Fruit fly (Drosophila melanogaster) whole organism, embryonic: ENCODE data around the gene Doc1.

Experiments used
- Bgb ChIP-seq: fragments of 200-800 bp; sonication (Bioruptor generic); IDR thresholded peaks from 2 replicates; pipeline ENCODE4 v1.3.6; 2022; ENCODE audit warnings: missing biosample characterization, missing genetic modification characterization; ENCODE audit not compliant: partially characterized antibody
- C15 ChIP-seq: fragments of 200-800 bp; sonication (Bioruptor generic); IDR thresholded peaks from 3 replicates; pipeline ENCODE4 v1.3.6; 2022; ENCODE audit warnings: missing biosample characterization, missing genetic modification characterization
- CG10147 ChIP-seq: fragments of 200-800 bp; sonication (Bioruptor generic); optimal IDR thresholded peaks from 2 replicates; lab custom pipeline; 2019; ENCODE audit warnings: missing biosample characterization, mild to moderate bottlenecking, missing genetic modification characterization, moderate library complexity
- CG10274 ChIP-seq: fragments of 200-800 bp; sonication (Bioruptor generic); optimal IDR thresholded peaks from 3 replicates; lab custom pipeline; 2017; ENCODE audit warnings: missing biosample characterization, mild to moderate bottlenecking, missing genetic modification characterization
- CG10462 ChIP-seq: fragments of 200-800 bp; sonication (Bioruptor generic); optimal IDR thresholded peaks from 2 replicates; lab custom pipeline; 2016; ENCODE audit warnings: missing biosample characterization, missing genetic modification characterization
- CG10654 ChIP-seq: fragments of 200-800 bp; sonication (Bioruptor generic); optimal IDR thresholded peaks from 2 replicates; lab custom pipeline; 2016; ENCODE audit warnings: missing biosample characterization, missing genetic modification characterization
- CG11093 ChIP-seq: fragments of 200-800 bp; sonication (Bioruptor generic); IDR thresholded peaks from 3 replicates; pipeline ENCODE4 v1.3.6; 2022; ENCODE audit warnings: missing biosample characterization, missing genetic modification characterization
- CG11247 ChIP-seq: fragments of 200-800 bp; sonication (Bioruptor generic); IDR thresholded peaks from 2 replicates; pipeline ENCODE4 v1.3.6; 2022; ENCODE audit warnings: missing biosample characterization, missing genetic modification characterization
- CG11560 ChIP-seq: fragments of 200-800 bp; sonication (Bioruptor generic); IDR thresholded peaks from 3 replicates; pipeline ENCODE4 v1.3.6; 2022; ENCODE audit warnings: missing biosample characterization, missing genetic modification characterization
- CG12942 ChIP-seq: fragments of 200-800 bp; sonication (Bioruptor generic); optimal IDR thresholded peaks from 3 replicates; lab custom pipeline; 2016; ENCODE audit warnings: missing biosample characterization, missing genetic modification characterization
- CG14441 ChIP-seq: fragments of 200-800 bp; sonication (Bioruptor generic); IDR thresholded peaks from 2 replicates; pipeline ENCODE4 v1.3.6; 2022; ENCODE audit warnings: missing biosample characterization, missing genetic modification characterization
- CG14965 ChIP-seq: fragments of 200-800 bp; sonication (Bioruptor generic); optimal IDR thresholded peaks from 2 replicates; lab custom pipeline; 2016; ENCODE audit warnings: missing biosample characterization, missing genetic modification characterization, borderline replicate concordance
- CG16815 ChIP-seq: fragments of 200-800 bp; sonication (Bioruptor generic); optimal IDR thresholded peaks from 3 replicates; lab custom pipeline; 2017; ENCODE audit warnings: missing biosample characterization, mild to moderate bottlenecking, missing genetic modification characterization
- CG17328 ChIP-seq: fragments of 200-800 bp; sonication (Bioruptor generic); IDR thresholded peaks from 2 replicates; pipeline ENCODE4 v1.3.6; 2022; ENCODE audit warnings: missing biosample characterization, missing genetic modification characterization
- CG18262 ChIP-seq: fragments of 200-800 bp; optimal IDR thresholded peaks from 3 replicates; lab custom pipeline; 2019; ENCODE audit warnings: missing biosample characterization, mild to moderate bottlenecking, missing genetic modification characterization, moderate library complexity
- CG18476 ChIP-seq: fragments of 200-800 bp; sonication (Bioruptor generic); optimal IDR thresholded peaks from 2 replicates; lab custom pipeline; 2016; ENCODE audit warnings: missing biosample characterization, mild to moderate bottlenecking, missing genetic modification characterization
- CG30431 ChIP-seq: fragments of 200-800 bp; sonication (Bioruptor generic); optimal IDR thresholded peaks from 2 replicates; lab custom pipeline; 2017; ENCODE audit warnings: missing biosample characterization, missing genetic modification characterization
- CG3847 ChIP-seq: fragments of 200-800 bp; sonication (Bioruptor generic); IDR thresholded peaks from 2 replicates; pipeline ENCODE4 v1.3.6; 2022; ENCODE audit warnings: missing biosample characterization, missing genetic modification characterization
- CG5953 ChIP-seq: fragments of 200-800 bp; sonication (Bioruptor generic); IDR thresholded peaks from 2 replicates; pipeline ENCODE4 v1.3.6; 2022; ENCODE audit warnings: missing biosample characterization, missing genetic modification characterization
- CG9215 ChIP-seq: fragments of 200-800 bp; sonication (Bioruptor generic); IDR thresholded peaks from 2 replicates; pipeline ENCODE4 v1.3.6; 2022; ENCODE audit warnings: missing biosample characterization, missing genetic modification characterization
- Camta ChIP-seq: fragments of 200-800 bp; sonication (Bioruptor generic); optimal IDR thresholded peaks from 2 replicates; lab custom pipeline; 2016; ENCODE audit warnings: missing biosample characterization, missing genetic modification characterization
- Dbx ChIP-seq: fragments of 200-800 bp; sonication (Bioruptor generic); IDR thresholded peaks from 3 replicates; pipeline ENCODE4 v1.3.6; 2022; ENCODE audit warnings: missing biosample characterization, missing genetic modification characterization
- Dfd ChIP-seq, 2 experiments: fragments of >200 bp; optimal IDR thresholded peaks; 2 replicates each; lab custom pipeline; 2017; ENCODE audit warnings: missing biosample characterization in 2 of 2, missing genetic modification characterization in 2 of 2
- Drgx ChIP-seq: fragments of 200-800 bp; sonication (Bioruptor generic); IDR thresholded peaks from 2 replicates; pipeline ENCODE4 v1.3.6; 2022; ENCODE audit warnings: missing biosample characterization, missing genetic modification characterization
- E2f1 ChIP-seq: fragments of 200-800 bp; sonication (Bioruptor generic); IDR thresholded peaks from 2 replicates; pipeline ENCODE4 v1.3.6; 2022; ENCODE audit warnings: missing biosample characterization, missing genetic modification characterization
- Gsc ChIP-seq: fragments of 200-800 bp; sonication (Bioruptor generic); IDR thresholded peaks from 2 replicates; pipeline ENCODE4 v1.3.6; 2022; ENCODE audit warnings: missing biosample characterization, missing genetic modification characterization
- HLH54F ChIP-seq: fragments of 200-800 bp; sonication (Bioruptor generic); optimal IDR thresholded peaks from 3 replicates; lab custom pipeline; 2016; ENCODE audit warnings: missing biosample characterization, missing genetic modification characterization
- Hand ChIP-seq: fragments of 200-800 bp; sonication (Bioruptor generic); optimal IDR thresholded peaks from 2 replicates; lab custom pipeline; 2017; ENCODE audit warnings: mild to moderate bottlenecking, missing biosample characterization, missing genetic modification reagents, missing genetic modification characterization
- Hr51 ChIP-seq, 2 experiments: fragments of 200-800 bp; sonication (Bioruptor generic); optimal IDR thresholded peaks; 2 replicates in 1 of 2; 3 replicates in 1 of 2; lab custom pipeline; 2016 to 2018; ENCODE audit warnings: missing biosample characterization in 2 of 2, missing genetic modification characterization in 2 of 2, mild to moderate bottlenecking in 1 of 2, moderate library complexity in 1 of 2
- Med ChIP-seq: fragments of 200-800 bp; sonication (Bioruptor generic); peaks from one replicate; lab custom pipeline; 2016; ENCODE audit warnings: missing biosample characterization, missing genetic modification characterization, mild to moderate bottlenecking, inconsistent platforms, moderate library complexity
- NK7.1 ChIP-seq: fragments of 200-800 bp; sonication (Bioruptor generic); optimal IDR thresholded peaks from 3 replicates; lab custom pipeline; 2016; ENCODE audit warnings: missing biosample characterization, missing genetic modification characterization
- Oli ChIP-seq: fragments of 200-800 bp; sonication (Bioruptor generic); optimal IDR thresholded peaks from 2 replicates; lab custom pipeline; 2018; ENCODE audit warnings: missing biosample characterization, mild to moderate bottlenecking, missing genetic modification characterization, moderate library complexity
- Optix ChIP-seq: fragments of 200-800 bp; sonication (Bioruptor generic); IDR thresholded peaks from 3 replicates; pipeline ENCODE4 v1.3.6; 2022; ENCODE audit warnings: missing biosample characterization, missing genetic modification characterization
- Poxn ChIP-seq: fragments of 200-800 bp; sonication (Bioruptor generic); IDR thresholded peaks from 2 replicates; pipeline ENCODE4 v1.3.6; 2022; ENCODE audit warnings: missing biosample characterization, missing genetic modification characterization
- Rfx ChIP-seq: fragments of 200-800 bp; sonication (Bioruptor generic); IDR thresholded peaks from 2 replicates; pipeline ENCODE4 v1.3.6; 2022; ENCODE audit warnings: missing biosample characterization, missing genetic modification characterization
- Six4 ChIP-seq: fragments of 200-800 bp; sonication (Bioruptor generic); optimal IDR thresholded peaks from 2 replicates; lab custom pipeline; 2016; ENCODE audit warnings: missing biosample characterization, missing genetic modification characterization
- Stat92E ChIP-seq, 3 experiments: fragments of >200 bp in 2 of 3; fragments of 200-800 bp in 1 of 3; sonication (Bioruptor generic) in 1 of 3; optimal IDR thresholded peaks; 2 replicates each; lab custom pipeline; 2017 to 2019; ENCODE audit warnings: missing biosample characterization in 3 of 3, missing genetic modification characterization in 3 of 3, mild to moderate bottlenecking in 1 of 3, moderate library complexity in 1 of 3
- Taf1 ChIP-seq: fragments of 200-800 bp; sonication (Bioruptor generic); IDR thresholded peaks from 2 replicates; pipeline ENCODE4 v1.3.6; 2022; ENCODE audit warnings: missing biosample characterization, missing genetic modification characterization
- Usf ChIP-seq: fragments of 200-800 bp; sonication (Bioruptor generic); optimal IDR thresholded peaks from 2 replicates; lab custom pipeline; 2017; ENCODE audit warnings: missing genotype, missing biosample characterization, missing genetic modification characterization
- ap ChIP-seq: fragments of 200-800 bp; sonication (Bioruptor generic); IDR thresholded peaks from 2 replicates; pipeline ENCODE4 v1.3.6; 2022; ENCODE audit warnings: missing biosample characterization, missing genetic modification characterization
- cas ChIP-seq: fragments of 200-800 bp; sonication (Bioruptor generic); IDR thresholded peaks from 2 replicates; pipeline ENCODE4 v1.3.6; 2022; ENCODE audit warnings: missing biosample characterization, missing genetic modification characterization
- caup ChIP-seq: fragments of 200-800 bp; sonication (Bioruptor generic); optimal IDR thresholded peaks from 3 replicates; lab custom pipeline; 2017; ENCODE audit warnings: missing biosample characterization, mild to moderate bottlenecking, missing genetic modification characterization, moderate library complexity; ENCODE audit not compliant: severe bottlenecking
- gcm ChIP-seq: fragments of 200-800 bp; sonication (Bioruptor generic); optimal IDR thresholded peaks from 2 replicates; lab custom pipeline; 2019; ENCODE audit warnings: missing biosample characterization, mild to moderate bottlenecking, missing genetic modification characterization, moderate library complexity
- gcm2 ChIP-seq: fragments of 200-800 bp; sonication (Bioruptor generic); optimal IDR thresholded peaks from 2 replicates; lab custom pipeline; 2016; ENCODE audit warnings: missing biosample characterization, missing genetic modification characterization
- lab ChIP-seq: fragments of 200-800 bp; sonication (Bioruptor generic); optimal IDR thresholded peaks from 3 replicates; lab custom pipeline; 2017; ENCODE audit warnings: missing biosample characterization, missing genetic modification characterization, mild to moderate bottlenecking, moderate library complexity, missing genetic modification reagents
- lola ChIP-seq, 3 experiments: fragments of >200 bp in 2 of 3; fragments of 200-800 bp in 1 of 3; sonication (Bioruptor generic) in 1 of 3; optimal IDR thresholded peaks; 2 replicates each; lab custom pipeline; 2017 to 2019; ENCODE audit warnings: missing biosample characterization in 3 of 3, missing genetic modification characterization in 3 of 3, mild to moderate bottlenecking in 1 of 3, moderate library complexity in 1 of 3
- pan ChIP-seq, 4 experiments: fragments of >200 bp in 3 of 4; fragments of 200-800 bp in 1 of 4; sonication (Bioruptor generic) in 1 of 4; optimal IDR thresholded peaks in 3 of 4; IDR thresholded peaks in 1 of 4; 2 replicates each; pipeline versions ENCODE4 v1.3.6 to Lab custom; 2017 to 2022; ENCODE audit warnings: missing biosample characterization in 2 of 4, missing genetic modification characterization in 2 of 4, mixed read lengths in 1 of 4
- unpg ChIP-seq: fragments of 200-800 bp; sonication (Bioruptor generic); optimal IDR thresholded peaks from 3 replicates; lab custom pipeline; 2018; ENCODE audit warnings: missing biosample characterization, mild to moderate bottlenecking, missing genetic modification characterization, moderate library complexity
- zfh1 ChIP-seq: fragments of 200-800 bp; sonication (Bioruptor generic); IDR thresholded peaks from 3 replicates; pipeline ENCODE4 v1.3.6; 2022; ENCODE audit warnings: missing biosample characterization, missing genetic modification characterization

Doc1 gene

dm6 chr3L:9023627-9024026 lies 17.5 kb upstream of the Doc1 start (continued):
- TF ChIP-seq Usf = peak; percentile 60
- TF ChIP-seq Stat92E (GFP tag; optimal IDR thresholded peaks at IDR 0.05; lab: Kevin White, UChicago) = no peak
- TF ChIP-seq Dfd (GFP tag; optimal IDR thresholded peaks at IDR 0.05; lab: Kevin White, UChicago) = no peak
- TF ChIP-seq CG3847 (GFP tag; lab: Robert Waterston, UW) = 0 out of 2 replicates have a peak, but pooled peaks have one; percentile 19
- TF ChIP-seq CG14965 (GFP tag; lab: Kevin White, UChicago) = peak; percentile 20
- peak; percentile 66; the same call in 2 of the 3 replicates for TF ChIP-seq Optix (GFP tag; lab: Robert Waterston, UW)
- peak; percentile 27; the same call in 1 of the 2 replicates for TF ChIP-seq CG9215
- peak; percentile 66 for TF ChIP-seq CG17328 (GFP tag; lab: Robert Waterston, UW)
- TF ChIP-seq CG18262 (tag; lab: Kevin White, UChicago) = peak; percentile 86
- peak; percentile 43 for TF ChIP-seq lab (GFP tag; lab: Kevin White, UChicago)
- TF ChIP-seq Taf1 (GFP tag; lab: Robert Waterston, UW) = no peak
- no peak for TF ChIP-seq CG11560 (tag; lab: Robert Waterston, UW)
- no peak for TF ChIP-seq Poxn
- peak; percentile 75 for TF ChIP-seq CG16815 (GFP tag; lab: Kevin White, UChicago)
- peak; percentile 16 for TF ChIP-seq gcm2 (GFP tag; lab: Kevin White, UChicago)
- 0 out of 2 replicates have a peak, but pooled peaks have one; percentile 12 for TF ChIP-seq ap
- peak; percentile 43 for TF ChIP-seq Six4 (GFP tag; lab: Kevin White, UChicago)
- TF ChIP-seq gcm (GFP tag; lab: Kevin White, UChicago) = peak; percentile 51
- TF ChIP-seq CG10274 (GFP tag; lab: Kevin White, UChicago) = peak; percentile 19
- no peak for TF ChIP-seq cas (GFP tag; lab: Robert Waterston, UW)
- peak; percentile 56 for TF ChIP-seq Oli
- TF ChIP-seq Hr51 (GFP tag; optimal IDR thresholded peaks at IDR 0.05; lab: Kevin White, UChicago) = peak; percentile 18 to 65
- TF ChIP-seq E2f1 (GFP tag; lab: Robert Waterston, UW) = peak; percentile 57
- peak; percentile 13 for TF ChIP-seq CG18476 (GFP tag; lab: Kevin White, UChicago)
- peak; percentile 39 for TF ChIP-seq caup
- TF ChIP-seq CG5953 = no peak
- TF ChIP-seq lola (GFP tag; optimal IDR thresholded peaks at IDR 0.05; lab: Kevin White, UChicago) = peak in 1 of 3 experiments; percentile 87
- peak; percentile 28; the same call in 1 of the 2 replicates for TF ChIP-seq CG14441 (GFP tag; lab: Robert Waterston, UW)
- peak; percentile 90 for TF ChIP-seq Med
- 0 out of 3 replicates have a peak, but pooled peaks have one; percentile 18 for TF ChIP-seq C15 (GFP tag; lab: Robert Waterston, UW)
- peak; percentile 38 for TF ChIP-seq Rfx
- no peak for TF ChIP-seq CG10654 (GFP tag; lab: Kevin White, UChicago)
- no peak for TF ChIP-seq CG11247 (GFP tag; lab: Robert Waterston, UW)
- peak; percentile 32 for TF ChIP-seq CG10147 (GFP tag; lab: Kevin White, UChicago)
- no peak for TF ChIP-seq Dbx (GFP tag; lab: Robert Waterston, UW)
- TF ChIP-seq Bgb (GFP tag; lab: Robert Waterston, UW) = no peak
- peak; percentile 65 for TF ChIP-seq Camta (GFP tag; lab: Kevin White, UChicago)
- TF ChIP-seq unpg = peak; percentile 58
- TF ChIP-seq pan (optimal IDR thresholded peaks at IDR 0.05; lab: Kevin White, UChicago) = no peak
- TF ChIP-seq pan (GFP tag; optimal IDR thresholded peaks at IDR 0.05 in 1 of 2, IDR thresholded peaks at IDR 0.05 in 1 of 2) = peak in 1 of 2 experiments; percentile 60
- no peak; the same call in 2 of the 3 replicates for TF ChIP-seq CG11093
- peak; percentile 8 for TF ChIP-seq CG12942 (GFP tag; lab: Kevin White, UChicago)
- TF ChIP-seq Drgx (GFP tag; lab: Robert Waterston, UW) = no peak
- TF ChIP-seq HLH54F (GFP tag; lab: Kevin White, UChicago) = peak; percentile 45
- no peak for TF ChIP-seq Hand
- peak; percentile 41 for TF ChIP-seq NK7.1 (GFP tag; lab: Kevin White, UChicago)
- TF ChIP-seq CG30431 (GFP tag; lab: Kevin White, UChicago) = peak; percentile 77
- peak; percentile 91 for TF ChIP-seq zfh1 (GFP tag; lab: Robert Waterston, UW)
- peak; percentile 61 for TF ChIP-seq CG10462 (GFP tag; lab: Kevin White, UChicago)
- peak; percentile 19; the same call in 1 of the 2 replicates for TF ChIP-seq Gsc
